Worm (Caenorhabditis elegans) whole organism, early embryonic: ENCODE measurements around the gene F44E5.1.

ENCODE experiments used
- B0310.2 ChIP-seq: sonication (generic microtip); optimal IDR thresholded peaks from 2 replicates; lab custom pipeline; 2016; ENCODE audit warnings: mild to moderate bottlenecking, missing genetic modification characterization, missing compliant biosample characterization
- aly-1 ChIP-seq: sonication (generic microtip); optimal IDR thresholded peaks from 2 replicates; lab custom pipeline; 2016; ENCODE audit warnings: missing genetic modification characterization, missing compliant biosample characterization
- ama-1 ChIP-seq: fragments of 150-350 bp; optimal IDR thresholded peaks from 2 replicates; lab custom pipeline; 2014
- ceh-13 ChIP-seq: fragments of 200-800 bp; sonication (Bioruptor generic); optimal IDR thresholded peaks from 2 replicates; lab custom pipeline; 2018; ENCODE audit warnings: mild to moderate bottlenecking, missing genetic modification characterization, missing compliant biosample characterization
- ceh-36 ChIP-seq: sonication (generic microtip); optimal IDR thresholded peaks from 2 replicates; lab custom pipeline; 2016; ENCODE audit warnings: missing genetic modification characterization, inconsistent platforms, missing compliant biosample characterization
- flt-1 ChIP-seq: fragments of 200-800 bp; sonication (Bioruptor generic); IDR thresholded peaks from 2 replicates; pipeline ENCODE4 v1.3.6; 2022; ENCODE audit warnings: missing genetic modification characterization, missing compliant biosample characterization
- hnd-1 ChIP-seq: sonication (generic microtip); optimal IDR thresholded peaks from 2 replicates; lab custom pipeline; 2016; ENCODE audit warnings: missing genetic modification characterization, missing compliant biosample characterization
- pes-1 ChIP-seq: fragments of 200-800 bp; sonication (Bioruptor generic); IDR thresholded peaks from 2 replicates; pipeline ENCODE4 v1.3.6; 2022; ENCODE audit warnings: missing genetic modification reagents, missing genetic modification characterization, missing compliant biosample characterization
- sea-1 ChIP-seq: fragments of 200-800 bp; sonication (Bioruptor generic); conservative IDR thresholded peaks from 2 replicates; pipeline ENCODE4 v1.3.6; 2022; ENCODE audit warnings: missing genetic modification characterization, missing compliant biosample characterization
- tra-4 ChIP-seq: sonication (generic microtip); optimal IDR thresholded peaks from 2 replicates; lab custom pipeline; 2017; ENCODE audit warnings: missing genetic modification characterization, missing compliant biosample characterization

DNA sequence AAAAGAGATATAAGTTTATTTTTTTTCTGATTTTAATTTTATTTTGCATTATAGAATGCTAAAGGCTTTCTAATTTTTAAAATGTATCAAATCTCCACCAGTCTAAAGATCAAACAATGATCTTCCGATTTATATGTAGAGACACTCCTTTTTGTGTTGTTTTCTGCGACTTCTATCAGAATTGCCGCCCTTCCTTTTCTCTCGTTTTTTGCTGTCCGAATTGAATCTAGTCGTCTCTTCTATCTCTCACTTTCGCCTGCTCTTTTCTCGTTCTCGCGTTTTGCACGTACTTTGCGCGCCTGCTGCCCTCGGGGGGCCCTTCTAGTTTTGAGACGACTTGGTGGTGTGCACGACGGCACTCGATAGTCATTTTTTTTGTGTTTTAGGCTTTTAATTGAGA, 50.0 kb downstream of the F44E5.1 start:
- TF ChIP-seq ama-1 (no peak), ceh-13 (GFP tag; lab: Kevin White, UChicago) (no peak), aly-1 (no peak), flt-1 (GFP tag; lab: Robert Waterston, UW) (no peak), pes-1 (GFP tag; lab: Robert Waterston, UW) (no peak), sea-1 (no peak), B0310.2 (tag; lab: Kevin White, UChicago) (no peak), ceh-36 (tag; lab: Kevin White, UChicago) (no peak), hnd-1 (tag; lab: Kevin White, UChicago) (no peak), tra-4 (tag; lab: Kevin White, UChicago) (no peak)
